Worm (Caenorhabditis elegans): ENCODE measurements around the gene T22D1.17.

DNA sequence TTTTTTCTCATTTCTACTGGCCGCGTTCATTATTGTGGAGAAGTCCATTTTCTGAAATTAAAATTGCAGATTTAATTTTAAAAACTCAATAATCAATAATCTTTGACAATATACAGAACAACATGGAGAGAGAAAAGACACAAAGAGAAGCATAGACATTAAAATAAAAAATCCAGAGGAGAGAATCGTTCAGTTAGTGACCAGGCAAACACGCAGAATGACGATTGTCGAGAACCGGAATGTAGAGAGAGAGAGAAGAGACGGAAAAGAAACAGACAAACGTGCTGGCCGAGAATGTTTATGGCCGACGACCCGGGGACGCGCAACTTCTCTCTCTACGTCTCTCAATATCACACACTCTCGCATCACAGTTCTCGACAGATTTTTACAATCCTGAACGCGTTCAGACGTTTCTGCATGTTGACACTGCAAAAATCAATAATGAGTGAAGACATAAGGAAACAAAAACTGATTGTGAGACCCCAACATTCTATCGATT, 18.1 kb upstream of the T22D1.17 start, which contains the start of the genes T05A12.3 and T05A12.4:
- TF ChIP-seq F13C5.2 (tag; optimal IDR thresholded peaks at IDR 0.05) = no peak
- no peak for TF ChIP-seq sea-1 (GFP tag; conservative IDR thresholded peaks at IDR 0.05)
- TF ChIP-seq hmg-4 (GFP tag; optimal IDR thresholded peaks at IDR 0.05) = no peak
- TF ChIP-seq ama-1 (optimal IDR thresholded peaks at IDR 0.05) = no peak
- TF ChIP-seq tra-4 (tag; optimal IDR thresholded peaks at IDR 0.05) = no peak
- TF ChIP-seq ceh-13 (GFP tag; optimal IDR thresholded peaks at IDR 0.05) = no peak

All from whole organism, early embryonic.